Worm (Caenorhabditis elegans) whole organism, L4 larva: ENCODE measurements around the gene F32D8.4.

Experiments
- D1046.2 ChIP-seq: fragments of 200-800 bp; sonication (Bioruptor generic); IDR thresholded peaks from 2 replicates; pipeline ENCODE4 v1.3.6; 2022; ENCODE audit warnings: missing genetic modification characterization, missing compliant biosample characterization
- F10B5.3 ChIP-seq: sonication (generic microtip); optimal IDR thresholded peaks from 2 replicates; lab custom pipeline; 2016; ENCODE audit warnings: mild to moderate bottlenecking, missing genetic modification characterization, missing compliant biosample characterization
- F26F4.8 ChIP-seq: fragments of 200-800 bp; sonication (Bioruptor generic); conservative IDR thresholded peaks from 2 replicates; pipeline ENCODE4 v1.3.6; 2022; ENCODE audit warnings: missing genetic modification characterization, missing compliant biosample characterization
- F44E2.7 ChIP-seq: fragments of 200-800 bp; sonication (Bioruptor generic); IDR thresholded peaks from 2 replicates; pipeline ENCODE4 v2.1.2; 2022; ENCODE audit warnings: missing genetic modification characterization, missing compliant biosample characterization
- F49E8.2 ChIP-seq: sonication (generic microtip); optimal IDR thresholded peaks from 2 replicates; lab custom pipeline; 2016; ENCODE audit warnings: missing compliant biosample characterization, mild to moderate bottlenecking, missing genetic modification characterization, borderline replicate concordance
- ZK546.5 ChIP-seq, 2 experiments: sonication (generic microtip); optimal IDR thresholded peaks; 2 replicates each; lab custom pipeline; 2017; ENCODE audit warnings: missing biosample characterization in 2 of 2, missing genetic modification characterization in 2 of 2
- aha-1 ChIP-seq: fragments of 150-350 bp; peaks from one replicate; lab custom pipeline; 2014; ENCODE audit warnings: missing biosample characterization, missing genetic modification characterization
- aly-2 ChIP-seq: sonication (generic microtip); optimal IDR thresholded peaks from 2 replicates; lab custom pipeline; 2018; ENCODE audit warnings: missing biosample characterization, missing genetic modification characterization
- attf-4 ChIP-seq: sonication (generic microtip); optimal IDR thresholded peaks from 3 replicates; lab custom pipeline; 2017; ENCODE audit warnings: missing biosample characterization, missing genetic modification characterization
- ceh-82 ChIP-seq: sonication (generic microtip); optimal IDR thresholded peaks from 2 replicates; lab custom pipeline; 2017; ENCODE audit warnings: missing biosample characterization, missing genetic modification characterization
- ces-1 ChIP-seq: fragments of 150-350 bp; sonication (generic microtip); optimal IDR thresholded peaks from 4 replicates; lab custom pipeline; 2014; ENCODE audit warnings: missing biosample characterization, missing genetic modification reagents, missing genetic modification characterization
- cey-2 ChIP-seq: sonication (generic microtip); optimal IDR thresholded peaks from 3 replicates; lab custom pipeline; 2017; ENCODE audit warnings: missing genetic modification characterization, mild to moderate bottlenecking, missing compliant biosample characterization, antibody characterized with exemption, borderline replicate concordance; ENCODE audit not compliant: insufficient read depth
- ctbp-1 ChIP-seq: fragments of 200-800 bp; sonication (Bioruptor generic); IDR thresholded peaks from 2 replicates; pipeline ENCODE4 v1.3.6; 2022; ENCODE audit warnings: missing genetic modification reagents, missing genetic modification characterization, missing compliant biosample characterization
- daf-12 ChIP-seq: fragments of 150-350 bp; optimal IDR thresholded peaks from 2 replicates; lab custom pipeline; 2014; ENCODE audit warnings: missing biosample characterization, missing genetic modification reagents, missing genetic modification characterization
- daf-16 ChIP-seq, 3 experiments: sonication (generic microtip); optimal IDR thresholded peaks; 2 replicates each; lab custom pipeline; 2016 to 2017; ENCODE audit warnings: missing genetic modification characterization in 3 of 3, missing genetic modification reagents in 3 of 3, mild to moderate bottlenecking in 2 of 3, missing compliant biosample characterization in 2 of 3, missing biosample characterization in 1 of 3, moderate library complexity in 1 of 3
- daf-19 ChIP-seq: fragments of 200-800 bp; sonication (Bioruptor generic); conservative IDR thresholded peaks from 2 replicates; pipeline ENCODE4 v1.3.6; 2022; ENCODE audit warnings: missing genetic modification characterization, missing compliant biosample characterization
- daf-8 ChIP-seq: fragments of 200-800 bp; sonication (Bioruptor generic); IDR thresholded peaks from 2 replicates; pipeline ENCODE4 v1.3.6; 2022; ENCODE audit warnings: missing genetic modification characterization, missing compliant biosample characterization
- dmd-6 ChIP-seq: fragments of 200-800 bp; sonication (Bioruptor generic); IDR thresholded peaks from 2 replicates; pipeline ENCODE4 v1.3.6; 2022; ENCODE audit warnings: missing genetic modification reagents, missing genetic modification characterization, missing compliant biosample characterization
- dmd-8 ChIP-seq: fragments of 200-800 bp; sonication (Bioruptor generic); IDR thresholded peaks from 2 replicates; pipeline ENCODE4 v1.3.6; 2022; ENCODE audit warnings: missing genetic modification characterization, missing compliant biosample characterization
- dmd-9 ChIP-seq: fragments of 200-800 bp; sonication (Bioruptor generic); IDR thresholded peaks from 2 replicates; pipeline ENCODE4 v1.3.6; 2022; ENCODE audit warnings: missing genetic modification reagents, missing genetic modification characterization, missing compliant biosample characterization
- dpl-1 ChIP-seq: fragments of 150-350 bp; optimal IDR thresholded peaks from 2 replicates; lab custom pipeline; 2014; ENCODE audit warnings: missing biosample characterization, missing genetic modification reagents, missing genetic modification characterization
- egl-27 ChIP-seq: sonication (generic microtip); optimal IDR thresholded peaks from 3 replicates; lab custom pipeline; 2017; ENCODE audit warnings: missing biosample characterization, missing genetic modification reagents, missing genetic modification characterization
- egl-43 ChIP-seq: fragments of 200-800 bp; sonication (Bioruptor generic); IDR thresholded peaks from 2 replicates; pipeline ENCODE4 v1.3.6; 2022; ENCODE audit warnings: missing genetic modification reagents, missing genetic modification characterization, missing compliant biosample characterization
- gei-8 ChIP-seq: fragments of 200-800 bp; sonication (Bioruptor generic); optimal IDR thresholded peaks from 2 replicates; lab custom pipeline; 2018; ENCODE audit warnings: mild to moderate bottlenecking, missing genetic modification characterization, missing compliant biosample characterization
- hif-1 ChIP-seq, 2 experiments: sonication (generic microtip); optimal IDR thresholded peaks; 2 replicates each; lab custom pipeline; 2016 to 2017; ENCODE audit warnings: missing compliant biosample characterization in 2 of 2, missing genetic modification characterization in 2 of 2, missing genetic modification reagents in 2 of 2, missing genotype in 2 of 2, mild to moderate bottlenecking in 1 of 2
- hlh-11 ChIP-seq: fragments of 200-800 bp; sonication (Bioruptor generic); optimal IDR thresholded peaks from 2 replicates; lab custom pipeline; 2018; ENCODE audit warnings: mild to moderate bottlenecking, missing genetic modification characterization, missing compliant biosample characterization
- hlh-30 ChIP-seq: sonication (generic microtip); optimal IDR thresholded peaks from 2 replicates; lab custom pipeline; 2017; ENCODE audit warnings: antibody characterized with exemption, mild to moderate bottlenecking, missing genetic modification characterization, missing compliant biosample characterization; ENCODE audit not compliant: insufficient read depth
- hmg-1.1 ChIP-seq: fragments of 200-800 bp; sonication (Bioruptor generic); IDR thresholded peaks from 2 replicates; pipeline ENCODE4 v1.3.6; 2022; ENCODE audit warnings: missing genetic modification reagents, missing genetic modification characterization, missing compliant biosample characterization
- jun-1 ChIP-seq: fragments of 150-350 bp; optimal IDR thresholded peaks from 2 replicates; lab custom pipeline; 2014; ENCODE audit warnings: missing biosample characterization, missing genetic modification reagents, missing genetic modification characterization
- lin-13 ChIP-seq: fragments of 150-350 bp; optimal IDR thresholded peaks from 2 replicates; lab custom pipeline; 2014; ENCODE audit warnings: missing biosample characterization, missing genetic modification reagents, missing genetic modification characterization
- madf-9 ChIP-seq: fragments of 200-800 bp; sonication (Bioruptor generic); conservative IDR thresholded peaks from 2 replicates; pipeline ENCODE4 v1.3.6; 2022; ENCODE audit warnings: missing genetic modification reagents, missing genetic modification characterization, missing compliant biosample characterization
- mdt-29 ChIP-seq: fragments of 200-800 bp; sonication (Bioruptor generic); IDR thresholded peaks from 2 replicates; pipeline ENCODE4 v1.3.6; 2022; ENCODE audit warnings: missing genetic modification reagents, missing genetic modification characterization, missing compliant biosample characterization
- mep-1 ChIP-seq: fragments of 150-350 bp; sonication (generic microtip); optimal IDR thresholded peaks from 3 replicates; lab custom pipeline; 2014; ENCODE audit warnings: missing biosample characterization, missing genetic modification characterization
- mxl-2 ChIP-seq: fragments of 200-800 bp; sonication (Bioruptor generic); conservative IDR thresholded peaks from 2 replicates; pipeline ENCODE4 v1.3.6; 2022; ENCODE audit warnings: missing genetic modification reagents, missing genetic modification characterization, missing compliant biosample characterization
- mxl-3 ChIP-seq: fragments of 200-800 bp; sonication (Bioruptor generic); optimal IDR thresholded peaks from 2 replicates; lab custom pipeline; 2018; ENCODE audit warnings: mild to moderate bottlenecking, missing genetic modification characterization, missing compliant biosample characterization
- nhr-10 ChIP-seq: fragments of 150-350 bp; optimal IDR thresholded peaks from 2 replicates; lab custom pipeline; 2014; ENCODE audit warnings: missing biosample characterization, missing genetic modification characterization
- nhr-11 ChIP-seq: fragments of 150-350 bp; optimal IDR thresholded peaks from 2 replicates; lab custom pipeline; 2014; ENCODE audit warnings: missing biosample characterization, missing genetic modification characterization
- nhr-48 ChIP-seq: sonication (generic microtip); optimal IDR thresholded peaks from 2 replicates; lab custom pipeline; 2016; ENCODE audit warnings: mild to moderate bottlenecking, missing genetic modification characterization, missing compliant biosample characterization
- nhr-6 ChIP-seq: fragments of 150-350 bp; optimal IDR thresholded peaks from 2 replicates; lab custom pipeline; 2014; ENCODE audit warnings: missing biosample characterization, missing genetic modification characterization
- nhr-77 ChIP-seq: fragments of 150-350 bp; optimal IDR thresholded peaks from 2 replicates; lab custom pipeline; 2014; ENCODE audit warnings: missing biosample characterization, missing genetic modification characterization
- pha-4 ChIP-seq, 2 experiments: fragments of 150-350 bp in 1 of 2; fragments of 200-800 bp in 1 of 2; sonication (Bioruptor generic) in 1 of 2; IDR thresholded peaks in 1 of 2; optimal IDR thresholded peaks in 1 of 2; 2 replicates each; pipeline versions ENCODE4 v1.3.6 to Lab custom; 2014 to 2022; ENCODE audit warnings: missing genetic modification characterization in 2 of 2, missing genetic modification reagents in 2 of 2, missing biosample characterization in 1 of 2, missing compliant biosample characterization in 1 of 2
- set-16 ChIP-seq: fragments of 200-800 bp; sonication (Bioruptor generic); IDR thresholded peaks from 2 replicates; pipeline ENCODE4 v1.3.6; 2022; ENCODE audit warnings: missing genetic modification reagents, missing genetic modification characterization, missing compliant biosample characterization
- skn-1 ChIP-seq: fragments of 150-350 bp; optimal IDR thresholded peaks from 2 replicates; lab custom pipeline; 2014; ENCODE audit warnings: missing biosample characterization, missing genetic modification characterization
- snpc-1.2 ChIP-seq: fragments of 200-800 bp; sonication (Bioruptor generic); IDR thresholded peaks from 2 replicates; pipeline ENCODE4 v1.3.6; 2022; ENCODE audit warnings: missing genetic modification reagents, missing genetic modification characterization, missing compliant biosample characterization
- spr-1 ChIP-seq: sonication (generic microtip); optimal IDR thresholded peaks from 2 replicates; lab custom pipeline; 2016; ENCODE audit warnings: mild to moderate bottlenecking, missing genetic modification characterization, missing compliant biosample characterization
- spr-3 ChIP-seq: fragments of 200-800 bp; sonication (Bioruptor generic); optimal IDR thresholded peaks from 2 replicates; lab custom pipeline; 2018; ENCODE audit warnings: mild to moderate bottlenecking, missing genetic modification characterization, missing compliant biosample characterization
- vab-7 ChIP-seq: fragments of 200-800 bp; sonication (Bioruptor generic); IDR thresholded peaks from 2 replicates; pipeline ENCODE4 v1.3.6; 2022; ENCODE audit warnings: missing genetic modification reagents, missing genetic modification characterization, missing compliant biosample characterization
- zag-1 ChIP-seq: fragments of 150-350 bp; optimal IDR thresholded peaks from 2 replicates; lab custom pipeline; 2014; ENCODE audit warnings: missing biosample characterization, missing genetic modification characterization
- zip-11 ChIP-seq: fragments of 200-800 bp; sonication (Bioruptor generic); IDR thresholded peaks from 2 replicates; pipeline ENCODE4 v1.3.6; 2022; ENCODE audit warnings: missing genetic modification characterization, missing compliant biosample characterization

Gene F32D8.4

DNA sequence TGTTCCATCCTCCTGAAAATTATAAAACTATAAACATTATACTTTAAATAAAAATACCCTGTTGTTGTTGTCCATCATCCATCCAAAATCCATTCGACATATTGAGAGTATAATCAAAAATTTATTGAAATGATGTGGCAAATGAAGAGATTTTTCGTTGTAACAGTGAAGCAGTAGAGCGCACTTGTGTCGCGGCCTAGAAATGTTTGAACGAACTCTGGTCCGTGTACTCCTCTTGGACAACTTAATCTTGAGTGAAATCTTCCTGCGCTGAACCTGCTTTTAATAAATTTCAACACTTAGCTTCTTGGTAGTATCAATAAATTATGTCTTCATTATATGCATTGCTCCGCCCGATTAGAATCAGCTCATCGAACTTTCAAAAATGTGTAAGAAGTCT lies 1.2 kb upstream of the F32D8.4 start, which contains the start of the genes F32D8.14 and F32D8.5 (continued):
- peak; percentile 32 for TF ChIP-seq spr-1 (tag; lab: Kevin White, UChicago)
- TF ChIP-seq, all 104 proteins: peak for 38

- TF ChIP-seq gei-8 (GFP tag; lab: Kevin White, UChicago), result no peak
- TF ChIP-seq dmd-8 (GFP tag; lab: Robert Waterston, UW), result no peak
- no peak for TF ChIP-seq madf-9 (GFP tag; lab: Robert Waterston, UW)
- no peak for TF ChIP-seq daf-19 (GFP tag; lab: Robert Waterston, UW)
- TF ChIP-seq hlh-30 (tag; lab: Kevin White, UChicago), result peak; percentile 39
- TF ChIP-seq nhr-10 (tag; lab: Kevin White, UChicago), result peak; percentile 56
- TF ChIP-seq aha-1 (tag; lab: Kevin White, UChicago), result peak; percentile 56
- TF ChIP-seq pha-4 (GFP tag; IDR thresholded peaks at IDR 0.05; lab: Robert Waterston, UW), result no peak
- TF ChIP-seq pha-4 (tag; optimal IDR thresholded peaks at IDR 0.05; lab: Kevin White, UChicago), result no peak
- no peak for TF ChIP-seq ceh-82 (tag; lab: Kevin White, UChicago)
- no peak for TF ChIP-seq aly-2 (tag; lab: Kevin White, UChicago)
- TF ChIP-seq F49E8.2 (tag; lab: Kevin White, UChicago), result no peak
- no peak for TF ChIP-seq daf-12 (tag; lab: Kevin White, UChicago)
- no peak for TF ChIP-seq set-16 (GFP tag; lab: Robert Waterston, UW)
- no peak for TF ChIP-seq dpl-1 (GFP tag; lab: Kevin White, UChicago)
- peak in 1 of 2 experiments; percentile 85 for TF ChIP-seq hif-1 (tag; optimal IDR thresholded peaks at IDR 0.05; lab: Kevin White, UChicago)
- TF ChIP-seq nhr-6 (tag; lab: Kevin White, UChicago), result no peak
- TF ChIP-seq mxl-3, result no peak
- no peak for TF ChIP-seq D1046.2 (GFP tag; lab: Robert Waterston, UW)
- TF ChIP-seq vab-7 (GFP tag; lab: Robert Waterston, UW), result no peak
- TF ChIP-seq lin-13 (GFP tag; lab: Kevin White, UChicago), result no peak
- no peak for TF ChIP-seq spr-3 (GFP tag; lab: Kevin White, UChicago)
- TF ChIP-seq mdt-29 (GFP tag; lab: Robert Waterston, UW), result no peak
- no peak for TF ChIP-seq F44E2.7 (GFP tag; lab: Robert Waterston, UW)
- TF ChIP-seq dmd-6 (GFP tag; lab: Robert Waterston, UW), result peak; percentile 58
- TF ChIP-seq skn-1 (tag; lab: Kevin White, UChicago), result no peak
- no peak for TF ChIP-seq egl-43 (GFP tag; lab: Robert Waterston, UW)
- no peak for TF ChIP-seq snpc-1.2 (GFP tag; lab: Robert Waterston, UW)
- peak; percentile 45 for TF ChIP-seq hlh-11
- no peak for TF ChIP-seq egl-27 (tag; lab: Kevin White, UChicago)
- no peak for TF ChIP-seq ZK546.5 (tag; optimal IDR thresholded peaks at IDR 0.05; lab: Kevin White, UChicago)
- TF ChIP-seq jun-1 (tag; lab: Kevin White, UChicago), result no peak
- no peak for TF ChIP-seq daf-8 (GFP tag; lab: Robert Waterston, UW)
- TF ChIP-seq ces-1, result no peak
- TF ChIP-seq ctbp-1 (GFP tag; lab: Robert Waterston, UW), result 0 out of 2 replicates have a peak, but pooled peaks have one; percentile 17
- TF ChIP-seq hmg-1.1 (GFP tag; lab: Robert Waterston, UW), result no peak
- no peak for TF ChIP-seq zip-11 (GFP tag; lab: Robert Waterston, UW)
- TF ChIP-seq cey-2 (tag; lab: Kevin White, UChicago), result no peak
- TF ChIP-seq mxl-2 (GFP tag; lab: Robert Waterston, UW), result no peak
- TF ChIP-seq nhr-11 (tag; lab: Kevin White, UChicago), result peak; percentile 47
- peak; percentile 22 for TF ChIP-seq nhr-77
- no peak for TF ChIP-seq attf-4 (tag; lab: Kevin White, UChicago)
- no peak for TF ChIP-seq F26F4.8 (GFP tag; lab: Robert Waterston, UW)
- TF ChIP-seq mep-1 (tag; lab: Kevin White, UChicago), result peak; percentile 34
- TF ChIP-seq dmd-9 (GFP tag; lab: Robert Waterston, UW), result no peak
- no peak for TF ChIP-seq zag-1 (tag; lab: Kevin White, UChicago)
- TF ChIP-seq nhr-48 (tag; lab: Kevin White, UChicago), result peak; percentile 6
- no peak for TF ChIP-seq F10B5.3
- no peak for TF ChIP-seq daf-16 (GFP tag; optimal IDR thresholded peaks at IDR 0.05; lab: Kevin White, UChicago)
- TF ChIP-seq daf-16 (tag; optimal IDR thresholded peaks at IDR 0.05; lab: Kevin White, UChicago), result peak; percentile 58
Observed at ce11 chrV:10890980-10891379, 2.4 kb downstream of the F32D8.4 start, which contains the start of gene F32D8.12. Gene F32D8.12 (minus strand): TSS chrV:10891027.
